Fruit fly (Drosophila melanogaster) whole organism, embryonic: Measurements from ENCODE around the gene CG17362.

Experiments
- Awh ChIP-seq: fragments of 200-800 bp; sonication (Bioruptor generic); IDR thresholded peaks from 2 replicates; pipeline ENCODE4, ENCODE4 v1.3.6; 2022; ENCODE audit warnings: missing biosample characterization, missing genetic modification characterization
- CG10431 ChIP-seq: fragments of 200-800 bp; sonication (Bioruptor generic); optimal IDR thresholded peaks from 3 replicates; lab custom pipeline; 2018; ENCODE audit warnings: missing biosample characterization, mild to moderate bottlenecking, missing genetic modification characterization
- CG11560 ChIP-seq: fragments of 200-800 bp; sonication (Bioruptor generic); IDR thresholded peaks from 3 replicates; pipeline ENCODE4 v1.3.6; 2022; ENCODE audit warnings: missing biosample characterization, missing genetic modification characterization
- CG12236 ChIP-seq: fragments of 200-800 bp; sonication (Bioruptor generic); optimal IDR thresholded peaks from 2 replicates; lab custom pipeline; 2016; ENCODE audit warnings: missing biosample characterization, missing genetic modification characterization
- CG13296 ChIP-seq: fragments of 200-800 bp; sonication (Bioruptor generic); optimal IDR thresholded peaks from 3 replicates; lab custom pipeline; 2018; ENCODE audit warnings: missing biosample characterization, mild to moderate bottlenecking, missing genetic modification characterization
- CG15479 ChIP-seq: fragments of 200-800 bp; sonication (Bioruptor generic); optimal IDR thresholded peaks from 3 replicates; lab custom pipeline; 2019; ENCODE audit warnings: missing biosample characterization, mild to moderate bottlenecking, missing genetic modification characterization, moderate library complexity
- CG17385 ChIP-seq: fragments of 200-800 bp; sonication (Bioruptor generic); optimal IDR thresholded peaks from 3 replicates; lab custom pipeline; 2018; ENCODE audit warnings: missing biosample characterization, mild to moderate bottlenecking, missing genetic modification characterization
- CG2129 ChIP-seq: fragments of 200-800 bp; sonication (Bioruptor generic); IDR thresholded peaks from 2 replicates; pipeline ENCODE4 v1.3.6; 2022; ENCODE audit warnings: missing biosample characterization, missing genetic modification characterization; ENCODE audit not compliant: partially characterized antibody
- CG2678 ChIP-seq: fragments of 200-800 bp; sonication (Bioruptor generic); optimal IDR thresholded peaks from 3 replicates; lab custom pipeline; 2019; ENCODE audit warnings: missing biosample characterization, mild to moderate bottlenecking, missing genetic modification characterization, moderate library complexity
- CG30403 ChIP-seq: fragments of 200-800 bp; sonication (Bioruptor generic); optimal IDR thresholded peaks from 3 replicates; lab custom pipeline; 2016; ENCODE audit warnings: missing biosample characterization, missing genetic modification characterization
- CG31365 ChIP-seq: fragments of 200-800 bp; sonication (Bioruptor generic); optimal IDR thresholded peaks from 2 replicates; lab custom pipeline; 2018; ENCODE audit warnings: missing biosample characterization, mild to moderate bottlenecking, missing genetic modification characterization
- CG32767 ChIP-seq: fragments of 200-800 bp; sonication (Bioruptor generic); IDR thresholded peaks from 2 replicates; pipeline ENCODE4 v1.3.6; 2022; ENCODE audit warnings: missing biosample characterization, missing genetic modification characterization
- CG3281 ChIP-seq: fragments of 200-800 bp; sonication (Bioruptor generic); optimal IDR thresholded peaks from 3 replicates; lab custom pipeline; 2017; ENCODE audit warnings: missing biosample characterization, mild to moderate bottlenecking, missing genetic modification characterization
- CG4328 ChIP-seq: fragments of 200-800 bp; sonication (Bioruptor generic); optimal IDR thresholded peaks from 3 replicates; lab custom pipeline; 2017; ENCODE audit warnings: missing biosample characterization, missing genetic modification reagents, missing genetic modification characterization
- CG4360 ChIP-seq: fragments of 200-800 bp; sonication (Bioruptor generic); IDR thresholded peaks from 2 replicates; pipeline ENCODE4 v1.3.6; 2022; ENCODE audit warnings: missing biosample characterization, missing genetic modification characterization
- CG4424 ChIP-seq: fragments of 200-800 bp; sonication (Bioruptor generic); optimal IDR thresholded peaks from 3 replicates; lab custom pipeline; 2016; ENCODE audit warnings: missing biosample characterization, missing genetic modification characterization
- CG6683 ChIP-seq: fragments of 200-800 bp; sonication (Bioruptor generic); optimal IDR thresholded peaks from 2 replicates; lab custom pipeline; 2017; ENCODE audit warnings: missing biosample characterization, mild to moderate bottlenecking, missing genetic modification characterization, missing genetic modification reagents
- CG6791 ChIP-seq: fragments of 200-800 bp; sonication (Bioruptor generic); IDR thresholded peaks from 3 replicates; pipeline ENCODE4 v1.3.6; 2022; ENCODE audit warnings: missing biosample characterization, missing genetic modification characterization; ENCODE audit not compliant: partially characterized antibody
- CG7963 ChIP-seq: fragments of 200-800 bp; sonication (Bioruptor generic); IDR thresholded peaks from 3 replicates; pipeline ENCODE4 v1.3.6; 2022; ENCODE audit warnings: missing biosample characterization, missing genetic modification characterization; ENCODE audit not compliant: partially characterized antibody
- CoRest ChIP-seq: fragments of 200-800 bp; sonication (Bioruptor generic); optimal IDR thresholded peaks from 3 replicates; lab custom pipeline; 2018; ENCODE audit warnings: missing biosample characterization, mild to moderate bottlenecking, missing genetic modification characterization, moderate library complexity
- Ets65A ChIP-seq: fragments of 200-800 bp; sonication (Bioruptor generic); peaks from one replicate; lab custom pipeline; 2016; ENCODE audit warnings: missing biosample characterization, missing genetic modification characterization
- Fer1 ChIP-seq: fragments of 200-800 bp; sonication (Bioruptor generic); optimal IDR thresholded peaks from 2 replicates; lab custom pipeline; 2017; ENCODE audit warnings: missing biosample characterization, mild to moderate bottlenecking, missing genetic modification characterization
- GATAe ChIP-seq: fragments of 200-800 bp; sonication (Bioruptor generic); conservative IDR thresholded peaks from 2 replicates; pipeline ENCODE4 v1.3.6; 2022; ENCODE audit warnings: missing biosample characterization, missing genetic modification characterization
- Hey ChIP-seq: fragments of 200-800 bp; sonication (Bioruptor generic); optimal IDR thresholded peaks from 3 replicates; lab custom pipeline; 2018; ENCODE audit warnings: missing biosample characterization, mild to moderate bottlenecking, missing genetic modification characterization
- Myb ChIP-seq: fragments of 200-800 bp; sonication (Bioruptor generic); optimal IDR thresholded peaks from 2 replicates; lab custom pipeline; 2016; ENCODE audit warnings: missing biosample characterization, missing genetic modification characterization
- Nf-YB ChIP-seq: fragments of 200-800 bp; sonication (Bioruptor generic); optimal IDR thresholded peaks from 3 replicates; lab custom pipeline; 2019; ENCODE audit warnings: missing biosample characterization, mild to moderate bottlenecking, missing genetic modification characterization, moderate library complexity
- Stat92E ChIP-seq, 3 experiments: fragments of >200 bp in 2 of 3; fragments of 200-800 bp in 1 of 3; sonication (Bioruptor generic) in 1 of 3; optimal IDR thresholded peaks; 2 replicates each; lab custom pipeline; 2017 to 2019; ENCODE audit warnings: missing biosample characterization in 3 of 3, missing genetic modification characterization in 3 of 3, mild to moderate bottlenecking in 1 of 3, moderate library complexity in 1 of 3
- ase ChIP-seq: fragments of 200-800 bp; sonication (Bioruptor generic); IDR thresholded peaks from 3 replicates; pipeline ENCODE4 v1.3.6; 2022; ENCODE audit warnings: missing biosample characterization, missing genetic modification characterization
- ato ChIP-seq: fragments of 200-800 bp; sonication (Bioruptor generic); IDR thresholded peaks from 2 replicates; pipeline ENCODE4 v1.3.6; 2022; ENCODE audit warnings: missing biosample characterization, missing genetic modification characterization; ENCODE audit not compliant: partially characterized antibody
- corto ChIP-seq: fragments of 200-800 bp; sonication (Bioruptor generic); optimal IDR thresholded peaks from 2 replicates; lab custom pipeline; 2016; ENCODE audit warnings: missing biosample characterization, mild to moderate bottlenecking, missing genetic modification characterization, moderate library complexity
- crc ChIP-seq: fragments of 200-800 bp; sonication (Bioruptor generic); optimal IDR thresholded peaks from 2 replicates; lab custom pipeline; 2016; ENCODE audit warnings: missing biosample characterization, missing genetic modification characterization
- crol ChIP-seq: fragments of 200-800 bp; sonication (Bioruptor generic); IDR thresholded peaks from 2 replicates; pipeline ENCODE4 v1.3.6; 2022; ENCODE audit warnings: missing biosample characterization, missing genetic modification characterization
- dm ChIP-seq: fragments of 200-800 bp; sonication (Bioruptor generic); optimal IDR thresholded peaks from 3 replicates; lab custom pipeline; 2016; ENCODE audit warnings: missing biosample characterization, missing genetic modification characterization
- emc ChIP-seq: fragments of 200-800 bp; sonication (Bioruptor generic); optimal IDR thresholded peaks from 2 replicates; lab custom pipeline; 2016; ENCODE audit warnings: missing biosample characterization, missing genetic modification characterization
- ewg ChIP-seq: fragments of 200-800 bp; sonication (Bioruptor generic); optimal IDR thresholded peaks from 3 replicates; lab custom pipeline; 2017; ENCODE audit warnings: mild to moderate bottlenecking, missing biosample characterization, missing genetic modification reagents, missing genetic modification characterization
- gem ChIP-seq: fragments of 200-800 bp; sonication (Bioruptor generic); optimal IDR thresholded peaks from 2 replicates; lab custom pipeline; 2019; ENCODE audit warnings: missing biosample characterization, mild to moderate bottlenecking, missing genetic modification characterization, moderate library complexity
- grau ChIP-seq: fragments of 200-800 bp; optimal IDR thresholded peaks from 3 replicates; lab custom pipeline; 2019; ENCODE audit warnings: missing biosample characterization, mild to moderate bottlenecking, missing genetic modification characterization, moderate library complexity
- nerfin-2 ChIP-seq: fragments of 200-800 bp; sonication (Bioruptor generic); IDR thresholded peaks from 2 replicates; pipeline ENCODE4 v1.3.6; 2022; ENCODE audit warnings: missing biosample characterization, missing genetic modification characterization; ENCODE audit not compliant: partially characterized antibody
- nmo ChIP-seq: fragments of 200-800 bp; sonication (Bioruptor generic); optimal IDR thresholded peaks from 2 replicates; lab custom pipeline; 2018; ENCODE audit warnings: missing biosample characterization, mild to moderate bottlenecking, missing genetic modification characterization, moderate library complexity
- oc ChIP-seq: fragments of 200-800 bp; sonication (Bioruptor generic); optimal IDR thresholded peaks from 2 replicates; lab custom pipeline; 2018; ENCODE audit warnings: missing biosample characterization, mild to moderate bottlenecking, missing genetic modification characterization, moderate library complexity
- pb ChIP-seq: fragments of 200-800 bp; sonication (Bioruptor generic); optimal IDR thresholded peaks from 3 replicates; lab custom pipeline; 2016; ENCODE audit warnings: missing biosample characterization, missing genetic modification characterization
- sisA ChIP-seq: fragments of 200-800 bp; sonication (Bioruptor generic); IDR thresholded peaks from 2 replicates; pipeline ENCODE4 v1.3.6; 2022; ENCODE audit warnings: missing biosample characterization, missing genetic modification characterization
- slbo ChIP-seq: fragments of 200-800 bp; sonication (Bioruptor generic); IDR thresholded peaks from 2 replicates; pipeline ENCODE4 v1.3.6; 2022; ENCODE audit warnings: missing biosample characterization, missing genetic modification characterization
- tap ChIP-seq: fragments of 200-800 bp; optimal IDR thresholded peaks from 3 replicates; lab custom pipeline; 2019; ENCODE audit warnings: missing biosample characterization, mild to moderate bottlenecking, missing genetic modification characterization, moderate library complexity
- ttk ChIP-seq: fragments of 200-800 bp; sonication (Bioruptor generic); IDR thresholded peaks from 2 replicates; pipeline ENCODE4 v2.1.2; 2022; ENCODE audit warnings: missing biosample characterization, missing genetic modification characterization
- unc-4 ChIP-seq: fragments of 200-800 bp; sonication (Bioruptor generic); IDR thresholded peaks from 2 replicates; pipeline ENCODE4 v1.3.6; 2022; ENCODE audit warnings: missing biosample characterization, missing genetic modification characterization; ENCODE audit not compliant: partially characterized antibody
- vvl ChIP-seq: fragments of 200-800 bp; sonication (Bioruptor generic); IDR thresholded peaks from 2 replicates; pipeline ENCODE4 v1.3.6; 2022; ENCODE audit warnings: missing biosample characterization, missing genetic modification characterization
- yki ChIP-seq: fragments of >200 bp; optimal IDR thresholded peaks from 3 replicates; lab custom pipeline; 2018

The CG17362 gene

DNA sequence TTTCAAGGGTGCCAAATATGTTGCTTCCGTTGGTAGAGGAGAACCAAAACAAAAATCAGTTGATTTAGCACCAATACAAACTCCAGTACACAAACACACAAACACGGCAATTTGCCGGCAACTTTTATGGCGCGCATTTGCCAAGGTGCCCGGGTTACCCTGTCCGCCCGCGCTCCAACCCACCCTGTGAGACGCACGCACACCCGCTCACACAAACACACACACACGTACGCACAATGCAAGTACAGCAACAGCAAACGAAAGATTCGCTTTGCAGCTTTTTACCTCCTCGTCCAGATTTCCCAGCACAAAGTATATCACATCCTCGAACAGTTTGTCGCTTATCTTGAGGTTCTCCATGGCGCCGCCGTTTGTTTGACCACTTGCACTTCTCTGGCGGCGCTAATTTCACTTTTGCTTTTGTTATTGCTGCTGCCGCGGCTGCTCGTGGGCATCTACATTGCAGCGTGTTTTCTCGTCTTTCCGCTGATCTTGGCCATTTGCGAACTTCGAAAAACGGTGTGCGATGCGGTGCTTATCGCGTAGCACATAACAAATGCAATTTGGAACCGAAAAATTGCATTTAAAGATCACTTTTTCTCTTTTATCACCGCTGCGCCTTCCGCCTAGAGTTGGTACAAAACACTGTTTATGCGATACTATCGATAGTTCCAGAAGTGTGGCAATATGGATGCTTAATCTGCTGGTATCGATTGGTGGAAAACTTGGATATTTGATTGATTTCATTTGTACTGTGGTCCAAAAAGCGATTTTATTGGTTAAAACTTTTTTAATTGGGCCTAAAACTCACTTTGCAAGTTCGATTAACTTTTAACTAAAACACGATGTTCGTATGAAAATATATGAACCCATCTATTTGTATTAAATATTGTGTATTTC is 42.3 kb downstream of the CG17362 start, which contains the start of gene Ptip (continued):
- TF ChIP-seq ato (GFP tag; lab: Robert Waterston, UW) (peak; percentile 97), ttk (GFP tag; lab: Robert Waterston, UW) (no peak), CG32767 (GFP tag; lab: Robert Waterston, UW) (no peak), CG6683 (GFP tag; lab: Kevin White, UChicago) (no peak), slbo (GFP tag; lab: Robert Waterston, UW) (peak; percentile 61), grau (tag; lab: Kevin White, UChicago) (peak; percentile 26), Ets65A (peak; percentile 75), CG2129 (peak; percentile 89), pb (GFP tag; lab: Kevin White, UChicago) (peak; percentile 17), GATAe (peak; percentile 43; the same call in 1 of the 2 replicates), Hey (tag; lab: Kevin White, UChicago) (no peak), Myb (GFP tag; lab: Kevin White, UChicago) (peak; percentile 58), CG4328 (GFP tag; lab: Kevin White, UChicago) (no peak), Nf-YB (GFP tag; lab: Kevin White, UChicago) (no peak), CG17385 (GFP tag; lab: Kevin White, UChicago) (peak; percentile 65), unc-4 (GFP tag; lab: Robert Waterston, UW) (peak; percentile 94), crol (GFP tag; lab: Robert Waterston, UW) (no peak), CG31365 (tag; lab: Kevin White, UChicago) (no peak), CG7963 (GFP tag; lab: Robert Waterston, UW) (peak; percentile 97), gem (tag; lab: Kevin White, UChicago) (no peak), emc (GFP tag; lab: Kevin White, UChicago) (no peak), Stat92E (GFP tag; optimal IDR thresholded peaks at IDR 0.05; lab: Kevin White, UChicago) (no peak), Awh (peak; percentile 58; the same call in 1 of the 2 replicates), corto (no peak), nerfin-2 (GFP tag; lab: Robert Waterston, UW) (peak; percentile 93), CG30403 (GFP tag; lab: Kevin White, UChicago) (no peak), ase (0 out of 3 replicates have a peak, but pooled peaks have one; percentile 9), ewg (GFP tag; lab: Kevin White, UChicago) (peak; percentile 40), crc (GFP tag; lab: Kevin White, UChicago) (no peak), Fer1 (GFP tag; lab: Kevin White, UChicago) (no peak), CG3281 (GFP tag; lab: Kevin White, UChicago) (no peak), CG15479 (GFP tag; lab: Kevin White, UChicago) (no peak), CG2678 (tag; lab: Kevin White, UChicago) (no peak), tap (tag; lab: Kevin White, UChicago) (no peak), CoRest (peak; percentile 47), CG4360 (peak; percentile 36; the same call in 1 of the 2 replicates), vvl (GFP tag; lab: Robert Waterston, UW) (peak; percentile 71), CG6791 (GFP tag; lab: Robert Waterston, UW) (peak; percentile 98), yki (lab: Kevin White, UChicago) (no peak), CG4424 (GFP tag; lab: Kevin White, UChicago) (no peak), CG13296 (GFP tag; lab: Kevin White, UChicago) (peak; percentile 42), dm (GFP tag; lab: Kevin White, UChicago) (peak; percentile 48), CG11560 (tag; lab: Robert Waterston, UW) (no peak), nmo (GFP tag; lab: Kevin White, UChicago) (peak; percentile 64), CG10431 (GFP tag; lab: Kevin White, UChicago) (peak; percentile 71), sisA (GFP tag; lab: Robert Waterston, UW) (no peak), CG12236 (GFP tag; lab: Kevin White, UChicago) (no peak), oc (no peak)
